Fruit fly (Drosophila melanogaster) whole organism, pupa: ENCODE measurements around the gene Rack1.

ENCODE experiments used
- CG10348 ChIP-seq: fragments of 200-800 bp; sonication (Bioruptor generic); IDR thresholded peaks from 2 replicates; pipeline ENCODE4 v1.3.6; 2022; ENCODE audit warnings: missing biosample characterization, missing genetic modification characterization
- CG12605 ChIP-seq: fragments of 200-800 bp; sonication (Bioruptor generic); IDR thresholded peaks from 2 replicates; pipeline ENCODE4 v1.3.6; 2022; ENCODE audit warnings: missing biosample characterization, missing genetic modification characterization
- CG13204 ChIP-seq: fragments of 200-800 bp; sonication (Bioruptor generic); optimal IDR thresholded peaks from 2 replicates; lab custom pipeline; 2018; ENCODE audit warnings: missing biosample characterization, mild to moderate bottlenecking, missing genetic modification characterization, moderate library complexity
- CG14655 ChIP-seq: fragments of 200-800 bp; sonication (Bioruptor generic); optimal IDR thresholded peaks from 3 replicates; lab custom pipeline; 2017; ENCODE audit warnings: mild to moderate bottlenecking, missing biosample characterization, missing genetic modification reagents, missing genetic modification characterization
- CG15710 ChIP-seq: fragments of 200-800 bp; sonication (Bioruptor generic); optimal IDR thresholded peaks from 2 replicates; lab custom pipeline; 2018; ENCODE audit warnings: missing biosample characterization, mild to moderate bottlenecking, missing genetic modification characterization, moderate library complexity
- CG17806 ChIP-seq: fragments of 200-800 bp; sonication (Bioruptor generic); optimal IDR thresholded peaks from 2 replicates; lab custom pipeline; 2018; ENCODE audit warnings: missing biosample characterization, mild to moderate bottlenecking, missing genetic modification characterization, moderate library complexity
- CG32121 ChIP-seq: fragments of 200-800 bp; sonication (Bioruptor generic); IDR thresholded peaks from 2 replicates; pipeline ENCODE4 v1.3.6; 2022; ENCODE audit warnings: missing biosample characterization, missing genetic modification characterization
- CG34367 ChIP-seq: fragments of 200-800 bp; sonication (Bioruptor generic); optimal IDR thresholded peaks from 2 replicates; lab custom pipeline; 2018; ENCODE audit warnings: missing biosample characterization, mild to moderate bottlenecking, missing genetic modification characterization
- CG4496 ChIP-seq: fragments of 200-800 bp; sonication (Bioruptor generic); IDR thresholded peaks from 3 replicates; pipeline ENCODE4 v1.3.6; 2022; ENCODE audit warnings: missing biosample characterization, missing genetic modification characterization
- CG8159 ChIP-seq: fragments of 200-800 bp; sonication (Bioruptor generic); optimal IDR thresholded peaks from 3 replicates; lab custom pipeline; 2018; ENCODE audit warnings: missing biosample characterization, mild to moderate bottlenecking, missing genetic modification characterization, moderate library complexity
- CG8301 ChIP-seq: fragments of 200-800 bp; sonication (Bioruptor generic); optimal IDR thresholded peaks from 2 replicates; lab custom pipeline; 2018; ENCODE audit warnings: missing biosample characterization, mild to moderate bottlenecking, missing genetic modification characterization
- CG9948 ChIP-seq: fragments of 200-800 bp; sonication (Bioruptor generic); optimal IDR thresholded peaks from 2 replicates; lab custom pipeline; 2018; ENCODE audit warnings: missing biosample characterization, mild to moderate bottlenecking, missing genetic modification characterization, moderate library complexity
- D1 ChIP-seq: fragments of 200-800 bp; sonication (Bioruptor generic); optimal IDR thresholded peaks from 2 replicates; lab custom pipeline; 2018; ENCODE audit warnings: missing biosample characterization, mild to moderate bottlenecking, missing genetic modification characterization, moderate library complexity
- EcR ChIP-seq: fragments of 200-800 bp; sonication (Bioruptor generic); optimal IDR thresholded peaks from 3 replicates; lab custom pipeline; 2019; ENCODE audit warnings: missing biosample characterization, missing genetic modification characterization, mild to moderate bottlenecking, moderate library complexity, missing genetic modification reagents
- Ets98B ChIP-seq: fragments of 200-800 bp; sonication (Bioruptor generic); IDR thresholded peaks from 2 replicates; pipeline ENCODE4 v1.3.6; 2022; ENCODE audit warnings: missing biosample characterization, missing genetic modification characterization
- Pif1A ChIP-seq: fragments of 200-800 bp; sonication (Bioruptor generic); optimal IDR thresholded peaks from 3 replicates; lab custom pipeline; 2016; ENCODE audit warnings: missing biosample characterization, missing genetic modification characterization
- Pif1B ChIP-seq: fragments of 200-800 bp; sonication (Bioruptor generic); optimal IDR thresholded peaks from 3 replicates; lab custom pipeline; 2016; ENCODE audit warnings: missing biosample characterization, missing genetic modification characterization
- Snoo ChIP-seq: fragments of 200-800 bp; sonication (Bioruptor generic); optimal IDR thresholded peaks from 3 replicates; lab custom pipeline; 2017; ENCODE audit warnings: missing biosample characterization, mild to moderate bottlenecking, missing genetic modification characterization, inconsistent platforms
- fd96Ca ChIP-seq: fragments of 200-800 bp; sonication (Bioruptor generic); IDR thresholded peaks from 3 replicates; pipeline ENCODE4 v1.3.6; 2022; ENCODE audit warnings: missing biosample characterization, missing genetic modification characterization
- gl ChIP-seq: fragments of 200-800 bp; sonication (Bioruptor generic); optimal IDR thresholded peaks from 2 replicates; lab custom pipeline; 2018; ENCODE audit warnings: missing biosample characterization, mild to moderate bottlenecking, missing genetic modification characterization
- rn ChIP-seq: fragments of 200-800 bp; sonication (Bioruptor generic); IDR thresholded peaks from 2 replicates; pipeline ENCODE4 v1.3.6; 2022; ENCODE audit warnings: missing biosample characterization, missing genetic modification characterization

Rack1 gene

dm6 chr2L:7841244-7841643 lies 14.1 kb upstream of the Rack1 start:
- TF ChIP-seq fd96Ca (no peak), D1 (tag; lab: Kevin White, UChicago) (no peak), EcR (GFP tag; lab: Kevin White, UChicago) (no peak), CG8159 (tag; lab: Kevin White, UChicago) (no peak), Pif1B (GFP tag; lab: Kevin White, UChicago) (no peak), Pif1A (no peak), CG32121 (GFP tag; lab: Robert Waterston, UW) (no peak), Ets98B (GFP tag; lab: Robert Waterston, UW) (no peak), Snoo (tag; lab: Kevin White, UChicago) (no peak), CG8301 (tag; lab: Kevin White, UChicago) (no peak), CG9948 (no peak), CG4496 (no peak), CG13204 (GFP tag; lab: Kevin White, UChicago) (no peak), CG12605 (GFP tag; lab: Robert Waterston, UW) (no peak), CG34367 (tag; lab: Kevin White, UChicago) (no peak), rn (GFP tag; lab: Robert Waterston, UW) (no peak), CG15710 (no peak)

dm6 chr2L:7840152-7840551 lies 13.0 kb upstream of the Rack1 start, which contains the start of gene CG14537:
TSS of gene CG14537 (plus strand) at chr2L:7840452.
- TF ChIP-seq CG32121 (GFP tag; lab: Robert Waterston, UW), result no peak
- no peak for TF ChIP-seq CG15710
- TF ChIP-seq CG9948, result no peak
- no peak for TF ChIP-seq gl
- TF ChIP-seq CG12605 (GFP tag; lab: Robert Waterston, UW), result no peak
- no peak for TF ChIP-seq EcR (GFP tag; lab: Kevin White, UChicago)
- no peak for TF ChIP-seq Ets98B (GFP tag; lab: Robert Waterston, UW)
- no peak for TF ChIP-seq fd96Ca
- no peak for TF ChIP-seq Pif1B (GFP tag; lab: Kevin White, UChicago)
- TF ChIP-seq CG13204 (GFP tag; lab: Kevin White, UChicago), result no peak
- TF ChIP-seq Pif1A, result no peak
- no peak for TF ChIP-seq Snoo (tag; lab: Kevin White, UChicago)
- no peak for TF ChIP-seq CG10348 (GFP tag; lab: Robert Waterston, UW)
- TF ChIP-seq CG34367 (tag; lab: Kevin White, UChicago), result no peak
- TF ChIP-seq CG14655 (GFP tag; lab: Kevin White, UChicago), result no peak
- TF ChIP-seq rn (GFP tag; lab: Robert Waterston, UW), result no peak

- no peak for TF ChIP-seq CG4496
- TF ChIP-seq CG9948, result no peak
- TF ChIP-seq EcR (GFP tag; lab: Kevin White, UChicago), result no peak
- no peak for TF ChIP-seq CG34367 (tag; lab: Kevin White, UChicago)
- no peak for TF ChIP-seq CG12605 (GFP tag; lab: Robert Waterston, UW)
- TF ChIP-seq CG8301 (tag; lab: Kevin White, UChicago), result no peak
- TF ChIP-seq Pif1B (GFP tag; lab: Kevin White, UChicago), result no peak
- TF ChIP-seq CG10348 (GFP tag; lab: Robert Waterston, UW), result no peak
- TF ChIP-seq CG14655 (GFP tag; lab: Kevin White, UChicago), result no peak
- no peak for TF ChIP-seq CG17806 (tag; lab: Kevin White, UChicago)
- no peak for TF ChIP-seq D1 (tag; lab: Kevin White, UChicago)
- TF ChIP-seq CG13204 (GFP tag; lab: Kevin White, UChicago), result no peak
- TF ChIP-seq rn (GFP tag; lab: Robert Waterston, UW), result no peak
- TF ChIP-seq CG32121 (GFP tag; lab: Robert Waterston, UW), result no peak
- no peak for TF ChIP-seq gl
- TF ChIP-seq fd96Ca, result no peak
- TF ChIP-seq Pif1A, result no peak
- TF ChIP-seq, all 21 proteins: peak for 0
These were observed 10.9 kb upstream of the Rack1 start for dm6 chr2L:7838024-7838423.

- TF ChIP-seq CG4496 (no peak), Ets98B (GFP tag; lab: Robert Waterston, UW) (no peak), rn (GFP tag; lab: Robert Waterston, UW) (no peak), CG17806 (tag; lab: Kevin White, UChicago) (no peak), CG12605 (GFP tag; lab: Robert Waterston, UW) (no peak), gl (no peak), CG9948 (no peak), CG8301 (tag; lab: Kevin White, UChicago) (no peak), Snoo (tag; lab: Kevin White, UChicago) (no peak), CG32121 (GFP tag; lab: Robert Waterston, UW) (no peak), CG8159 (tag; lab: Kevin White, UChicago) (no peak), Pif1A (no peak), CG14655 (GFP tag; lab: Kevin White, UChicago) (no peak), D1 (tag; lab: Kevin White, UChicago) (no peak), CG15710 (no peak), EcR (GFP tag; lab: Kevin White, UChicago) (no peak), CG13204 (GFP tag; lab: Kevin White, UChicago) (no peak)
These were observed 6.5 kb upstream of the Rack1 start for dm6 chr2L:7833650-7834049.

- TF ChIP-seq CG8301 (tag; lab: Kevin White, UChicago), result no peak
- TF ChIP-seq CG9948, result peak; percentile 2
These were observed 6.1 kb upstream of the Rack1 start for dm6 chr2L:7833238-7833637.

- TF ChIP-seq CG13204 (GFP tag; lab: Kevin White, UChicago) (no peak), CG8301 (tag; lab: Kevin White, UChicago) (no peak), CG34367 (tag; lab: Kevin White, UChicago) (no peak), gl (no peak), CG14655 (GFP tag; lab: Kevin White, UChicago) (no peak), CG15710 (no peak), D1 (tag; lab: Kevin White, UChicago) (no peak), CG17806 (tag; lab: Kevin White, UChicago) (no peak), CG8159 (tag; lab: Kevin White, UChicago) (no peak), fd96Ca (0 out of 3 replicates have a peak, but pooled peaks have one; percentile 14), Snoo (tag; lab: Kevin White, UChicago) (no peak), Ets98B (GFP tag; lab: Robert Waterston, UW) (no peak; the same call in 1 of the 2 replicates), Pif1B (GFP tag; lab: Kevin White, UChicago) (no peak), EcR (GFP tag; lab: Kevin White, UChicago) (no peak), CG9948 (no peak), rn (GFP tag; lab: Robert Waterston, UW) (no peak), CG12605 (GFP tag; lab: Robert Waterston, UW) (no peak), CG32121 (GFP tag; lab: Robert Waterston, UW) (peak; percentile 64; the same call in 1 of the 2 replicates), CG4496 (peak; percentile 47; the same call in 2 of the 3 replicates), Pif1A (no peak), CG10348 (GFP tag; lab: Robert Waterston, UW) (no peak)
These were observed 1.8 kb upstream of the Rack1 start for dm6 chr2L:7828901-7829300.
